Fruit fly (Drosophila melanogaster): Measurements from ENCODE around the gene CG5418.

The CG5418 gene

DNA sequence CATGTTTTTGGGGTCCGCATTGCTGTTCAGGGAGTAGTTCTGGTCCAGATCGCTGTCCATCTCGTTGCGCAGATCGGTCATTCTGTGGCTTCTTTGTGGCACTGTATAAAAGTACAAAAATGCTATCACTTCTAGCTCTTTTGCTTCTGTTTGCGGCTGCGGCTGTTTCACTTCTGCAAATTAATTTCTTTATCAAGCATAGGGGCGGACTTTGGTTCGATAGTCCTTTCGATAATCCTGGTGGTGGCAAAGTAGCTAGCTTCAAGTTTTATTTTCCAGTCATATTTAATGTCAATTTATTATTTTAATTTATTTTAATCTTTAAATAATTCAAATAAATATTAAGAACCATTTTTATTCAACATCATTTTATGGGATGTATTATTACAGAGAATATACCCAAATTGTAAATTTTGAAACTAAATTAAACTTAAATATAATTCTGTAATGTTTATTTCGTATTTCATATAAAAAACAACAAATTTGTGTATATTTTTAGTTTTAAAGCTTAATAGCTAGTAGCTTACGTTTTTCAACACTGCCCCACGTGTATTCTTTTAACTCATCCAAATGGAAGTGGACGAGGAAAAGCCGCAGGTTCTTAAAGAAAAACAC lies 25.4 kb downstream of the CG5418 start, which contains the start of the genes CG5446 and Trm1 (continued):
- TF ChIP-seq unc-4 (GFP tag; IDR thresholded peaks at IDR 0.05; ENCODE audit: partially characterized antibody) = peak; percentile 13; the same call in 1 of the 2 replicates
- TF ChIP-seq chif (GFP tag; optimal IDR thresholded peaks at IDR 0.05) = no peak
- TF ChIP-seq hth (optimal IDR thresholded peaks at IDR 0.05) = no peak
- TF ChIP-seq sc (optimal IDR thresholded peaks at IDR 0.05) = no peak
- TF ChIP-seq sc (GFP tag; optimal IDR thresholded peaks at IDR 0.05) = peak; percentile 52
- TF ChIP-seq CG10366 (GFP tag; IDR thresholded peaks at IDR 0.05) = 0 out of 2 replicates have a peak, but pooled peaks have one; percentile 19
- peak; percentile 47 for TF ChIP-seq scrt (GFP tag; optimal IDR thresholded peaks at IDR 0.05)
- no peak for TF ChIP-seq pita (GFP tag; optimal IDR thresholded peaks at IDR 0.05)
- peak; percentile 44 for TF ChIP-seq CG9817 (tag; optimal IDR thresholded peaks at IDR 0.05)
- peak; percentile 87 for TF ChIP-seq CG2712 (tag; optimal IDR thresholded peaks at IDR 0.05)
- TF ChIP-seq CG32772 (GFP tag; IDR thresholded peaks at IDR 0.05) = peak; percentile 46; the same call in 1 of the 2 replicates
- TF ChIP-seq CG12155 (GFP tag; optimal IDR thresholded peaks at IDR 0.05) = peak; percentile 58
- TF ChIP-seq CG4404 (GFP tag; IDR thresholded peaks at IDR 0.05) = 0 out of 2 replicates have a peak, but pooled peaks have one; percentile 28
- peak; percentile 17; the same call in 1 of the 3 replicates for TF ChIP-seq zfh1 (GFP tag; IDR thresholded peaks at IDR 0.05)
- peak; percentile 37 for TF ChIP-seq CG13123 (GFP tag; optimal IDR thresholded peaks at IDR 0.05)
- TF ChIP-seq CG2889 (GFP tag; IDR thresholded peaks at IDR 0.05) = no peak
- TF ChIP-seq disco-r (GFP tag; optimal IDR thresholded peaks at IDR 0.05) = no peak
- TF ChIP-seq CG15514 (GFP tag; optimal IDR thresholded peaks at IDR 0.05) = peak; percentile 51
- peak in 1 of 2 experiments; percentile 66 for TF ChIP-seq Eip74EF (GFP tag; optimal IDR thresholded peaks at IDR 0.05)
- peak; percentile 78 for TF ChIP-seq D19A (tag; optimal IDR thresholded peaks at IDR 0.05)
- TF ChIP-seq bab2 (GFP tag; optimal IDR thresholded peaks at IDR 0.05) = peak; percentile 33
- peak; percentile 55 for TF ChIP-seq HLH3B (GFP tag; IDR thresholded peaks at IDR 0.05)
- peak; percentile 72 for TF ChIP-seq CG15696 (tag; optimal IDR thresholded peaks at IDR 0.05)
- peak; percentile 73 for TF ChIP-seq CG6689 (GFP tag; IDR thresholded peaks at IDR 0.05)
- peak in 1 of 2 experiments; percentile 10 for TF ChIP-seq Hr78 (GFP tag; optimal IDR thresholded peaks at IDR 0.05)
- no peak for TF ChIP-seq CG14667 (GFP tag; IDR thresholded peaks at IDR 0.05)
- peak; percentile 62 for TF ChIP-seq CG18619 (GFP tag; optimal IDR thresholded peaks at IDR 0.05)
- TF ChIP-seq CG4282 (GFP tag; optimal IDR thresholded peaks at IDR 0.05) = no peak
- TF ChIP-seq Elba2 (GFP tag; optimal IDR thresholded peaks at IDR 0.05) = no peak
- no peak for TF ChIP-seq CG1024 (GFP tag; IDR thresholded peaks at IDR 0.05)
- TF ChIP-seq CG13775 (GFP tag; optimal IDR thresholded peaks at IDR 0.05) = peak; percentile 75
- peak; percentile 71 for TF ChIP-seq Xrp1 (GFP tag; IDR thresholded peaks at IDR 0.05)
- peak; percentile 26 to 82 for TF ChIP-seq Hr51 (GFP tag; optimal IDR thresholded peaks at IDR 0.05)
- no peak; the same call in 1 of the 2 replicates for TF ChIP-seq Atf6 (GFP tag; IDR thresholded peaks at IDR 0.05)
- peak; percentile 60 for TF ChIP-seq Fer3 (tag; optimal IDR thresholded peaks at IDR 0.05)
- peak; percentile 64 for TF ChIP-seq CG12104 (GFP tag; optimal IDR thresholded peaks at IDR 0.05)
- TF ChIP-seq CG1602 (GFP tag; optimal IDR thresholded peaks at IDR 0.05) = peak; percentile 64
- no peak for TF ChIP-seq Lim3 (GFP tag; IDR thresholded peaks at IDR 0.05)
- peak; percentile 56 for TF ChIP-seq Xbp1 (GFP tag; optimal IDR thresholded peaks at IDR 0.05)
- no peak for TF ChIP-seq psq (GFP tag; optimal IDR thresholded peaks at IDR 0.05)
- TF ChIP-seq CG8388 (GFP tag; optimal IDR thresholded peaks at IDR 0.05) = peak; percentile 74
- TF ChIP-seq Dip3 (GFP tag; optimal IDR thresholded peaks at IDR 0.05) = no peak
- peak; percentile 87 for TF ChIP-seq CG14710 (tag; optimal IDR thresholded peaks at IDR 0.05)
- TF ChIP-seq CG15269 (tag; optimal IDR thresholded peaks at IDR 0.05) = peak; percentile 77
- peak; percentile 56 for TF ChIP-seq ind (GFP tag; optimal IDR thresholded peaks at IDR 0.05)
- no peak for TF ChIP-seq en (GFP tag; optimal IDR thresholded peaks at IDR 0.05)
- TF ChIP-seq bbx (GFP tag; IDR thresholded peaks at IDR 0.05; ENCODE audit: partially characterized antibody) = 0 out of 2 replicates have a peak, but pooled peaks have one; percentile 15
- peak; percentile 66 for TF ChIP-seq CG10654 (GFP tag; optimal IDR thresholded peaks at IDR 0.05)
- peak in 1 of 3 experiments; percentile 83 for TF ChIP-seq lola (GFP tag; optimal IDR thresholded peaks at IDR 0.05)
